Fruit fly (Drosophila melanogaster): Measurements from ENCODE around the gene CG11247.

CG11247 gene

dm6 chr3L:21727728-21728124 is 880 bp downstream of the CG11247 start (continued):
- TF ChIP-seq fd96Cb (tag; optimal IDR thresholded peaks at IDR 0.05) (no peak), ewg (GFP tag; optimal IDR thresholded peaks at IDR 0.05) (no peak), Oli (tag; optimal IDR thresholded peaks at IDR 0.05) (no peak), dati (GFP tag; IDR thresholded peaks at IDR 0.05) (no peak), Hand (GFP tag; optimal IDR thresholded peaks at IDR 0.05) (no peak), CG33213 (GFP tag; optimal IDR thresholded peaks at IDR 0.05) (no peak), pros (GFP tag; optimal IDR thresholded peaks at IDR 0.05) (peak; percentile 26), grn (GFP tag; optimal IDR thresholded peaks at IDR 0.05) (no peak), Kr (GFP tag; optimal IDR thresholded peaks at IDR 0.05) (peak; percentile 11), maf-S (GFP tag; optimal IDR thresholded peaks at IDR 0.05) (no peak), dm (GFP tag; optimal IDR thresholded peaks at IDR 0.05) (no peak), CG6689 (GFP tag; IDR thresholded peaks at IDR 0.05) (no peak), gsb (GFP tag; IDR thresholded peaks at IDR 0.05) (no peak), zfh1 (GFP tag; IDR thresholded peaks at IDR 0.05) (no peak), ase (GFP tag; IDR thresholded peaks at IDR 0.05) (no peak), chm (GFP tag; IDR thresholded peaks at IDR 0.05) (0 out of 2 replicates have a peak, but pooled peaks have one; percentile 22), Six4 (GFP tag; optimal IDR thresholded peaks at IDR 0.05) (no peak), cad (GFP tag; optimal IDR thresholded peaks at IDR 0.05) (no peak), CG31441 (GFP tag; IDR thresholded peaks at IDR 0.05) (no peak), bab2 (GFP tag; optimal IDR thresholded peaks at IDR 0.05) (no peak), Elba2 (GFP tag; optimal IDR thresholded peaks at IDR 0.05) (no peak), Hsf (GFP tag; optimal IDR thresholded peaks at IDR 0.05) (no peak), MESR4 (GFP tag; optimal IDR thresholded peaks at IDR 0.05) (no peak)

DNA sequence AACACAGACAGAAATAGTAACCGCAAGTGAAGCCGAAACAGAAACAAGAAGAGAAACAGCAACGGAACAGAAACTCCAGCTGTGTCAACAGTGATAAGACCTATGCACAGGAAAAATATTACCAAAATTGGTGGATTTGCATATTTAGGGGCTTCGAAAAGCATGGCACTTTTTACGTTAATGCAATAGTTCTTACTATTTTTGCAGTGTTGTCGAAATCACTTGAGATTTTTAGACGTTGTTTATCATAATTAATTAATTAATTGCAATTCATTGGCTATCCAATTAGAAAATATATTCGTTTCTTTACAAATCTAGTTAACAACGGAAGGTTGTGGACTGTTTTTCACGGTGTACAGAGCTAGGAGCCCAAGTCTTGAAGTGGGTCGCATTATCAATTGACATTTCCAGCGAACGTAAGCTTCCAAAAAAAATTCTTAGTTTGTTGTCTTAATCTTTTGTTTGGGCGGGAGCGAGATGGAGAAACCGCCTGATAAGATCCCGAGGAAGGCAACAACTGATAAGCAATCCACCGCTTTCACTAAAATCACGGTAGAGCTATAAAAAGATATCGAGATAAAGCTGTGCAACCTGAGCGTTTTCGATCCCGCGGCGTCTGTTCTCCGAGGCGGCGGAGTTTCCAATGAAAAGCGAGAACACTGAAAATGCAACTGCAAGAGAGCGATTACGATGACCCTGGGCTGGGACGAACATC is 1.4 kb downstream of the CG11247 start:
- no peak for TF ChIP-seq tup (GFP tag; optimal IDR thresholded peaks at IDR 0.05)
- peak; percentile 27 for TF ChIP-seq Blimp-1 (GFP tag; optimal IDR thresholded peaks at IDR 0.05)
- no peak for TF ChIP-seq gsb-n (tag; optimal IDR thresholded peaks at IDR 0.05)
- TF ChIP-seq CG9727 (GFP tag; optimal IDR thresholded peaks at IDR 0.05): peak; percentile 29
- TF ChIP-seq repo (GFP tag; optimal IDR thresholded peaks at IDR 0.05): no peak
- no peak for TF ChIP-seq CG10431 (GFP tag; optimal IDR thresholded peaks at IDR 0.05)
- no peak for TF ChIP-seq CG11723 (GFP tag; optimal IDR thresholded peaks at IDR 0.05)
- no peak for TF ChIP-seq chif (GFP tag; optimal IDR thresholded peaks at IDR 0.05)
- TF ChIP-seq CG14667 (GFP tag; IDR thresholded peaks at IDR 0.05): no peak
- TF ChIP-seq CG3847 (GFP tag; IDR thresholded peaks at IDR 0.05): no peak
- no peak for TF ChIP-seq eyg (GFP tag; optimal IDR thresholded peaks at IDR 0.05)
- no peak for TF ChIP-seq Sry-β (GFP tag; optimal IDR thresholded peaks at IDR 0.05)
- peak; percentile 38 for TF ChIP-seq fd96Cb (tag; optimal IDR thresholded peaks at IDR 0.05)
- no peak for TF ChIP-seq CG15011 (GFP tag; optimal IDR thresholded peaks at IDR 0.05)
- TF ChIP-seq ATbp (GFP tag; optimal IDR thresholded peaks at IDR 0.05): peak; percentile 12
- TF ChIP-seq dimm (GFP tag; IDR thresholded peaks at IDR 0.05): no peak
- no peak for TF ChIP-seq Bgb (GFP tag; IDR thresholded peaks at IDR 0.05; ENCODE audit: partially characterized antibody)
- TF ChIP-seq CG1603 (tag; optimal IDR thresholded peaks at IDR 0.05): peak; percentile 1
- peak; percentile 44; the same call in 1 of the 2 replicates for TF ChIP-seq CG31441 (GFP tag; IDR thresholded peaks at IDR 0.05)
- no peak for TF ChIP-seq CG34224 (GFP tag; IDR thresholded peaks at IDR 0.05; ENCODE audit: partially characterized antibody)
- peak in 1 of 3 experiments; percentile 70 for TF ChIP-seq lola (GFP tag; optimal IDR thresholded peaks at IDR 0.05)
- TF ChIP-seq z (GFP tag; IDR thresholded peaks at IDR 0.05): no peak
- no peak for TF ChIP-seq Fer1 (GFP tag; optimal IDR thresholded peaks at IDR 0.05)
- TF ChIP-seq grn (GFP tag; optimal IDR thresholded peaks at IDR 0.05): peak; percentile 83
- TF ChIP-seq scrt (GFP tag; optimal IDR thresholded peaks at IDR 0.05): no peak
- no peak for TF ChIP-seq CG15269 (tag; optimal IDR thresholded peaks at IDR 0.05)
- TF ChIP-seq sens (GFP tag): peak; percentile 84
- peak; percentile 73 for TF ChIP-seq zf30C (GFP tag; optimal IDR thresholded peaks at IDR 0.05)
- no peak for TF ChIP-seq CG11504 (tag; optimal IDR thresholded peaks at IDR 0.05)
- TF ChIP-seq nom (GFP tag; optimal IDR thresholded peaks at IDR 0.05): no peak
